Fruit fly (Drosophila melanogaster) whole organism, embryonic: ENCODE results near the gene beat-Ib.

Experiments used
- CG6813 ChIP-seq: fragments of 200-800 bp; sonication (Bioruptor generic); optimal IDR thresholded peaks from 2 replicates; lab custom pipeline; 2017; ENCODE audit warnings: missing biosample characterization, missing genetic modification characterization, mild to moderate bottlenecking, moderate library complexity, missing genetic modification reagents
- CG8478 ChIP-seq: fragments of >200 bp; optimal IDR thresholded peaks from 2 replicates; lab custom pipeline; 2018
- CG8944 ChIP-seq: fragments of 200-800 bp; sonication (Bioruptor generic); optimal IDR thresholded peaks from 3 replicates; lab custom pipeline; 2016; ENCODE audit warnings: missing biosample characterization, missing genetic modification characterization
- CG9609 ChIP-seq: fragments of 200-800 bp; sonication (Bioruptor generic); optimal IDR thresholded peaks from 3 replicates; lab custom pipeline; 2016; ENCODE audit warnings: missing biosample characterization, missing genetic modification characterization
- Dip2 ChIP-seq: fragments of 200-800 bp; sonication (Bioruptor generic); IDR thresholded peaks from 2 replicates; pipeline ENCODE4 v1.3.6; 2022; ENCODE audit warnings: missing biosample characterization, missing genetic modification characterization
- Mrtf ChIP-seq: fragments of 200-800 bp; sonication (Bioruptor generic); IDR thresholded peaks from 3 replicates; pipeline ENCODE4 v1.3.6; 2022; ENCODE audit warnings: missing biosample characterization, missing genetic modification characterization
- Oli ChIP-seq: fragments of 200-800 bp; sonication (Bioruptor generic); optimal IDR thresholded peaks from 2 replicates; lab custom pipeline; 2018; ENCODE audit warnings: missing biosample characterization, mild to moderate bottlenecking, missing genetic modification characterization, moderate library complexity
- Xrp1 ChIP-seq: fragments of 200-800 bp; sonication (Bioruptor generic); IDR thresholded peaks from 2 replicates; pipeline ENCODE4 v1.3.6; 2022; ENCODE audit warnings: missing biosample characterization, missing genetic modification characterization
- al ChIP-seq: fragments of 200-800 bp; sonication (Bioruptor generic); IDR thresholded peaks from 2 replicates; pipeline ENCODE4 v1.3.6; 2022; ENCODE audit warnings: missing biosample characterization, missing genetic modification characterization
- cad ChIP-seq: fragments of >200 bp; optimal IDR thresholded peaks from 2 replicates; lab custom pipeline; 2017; ENCODE audit warnings: missing biosample characterization, missing genetic modification characterization
- dpn ChIP-seq, 2 experiments: fragments of 200-800 bp; sonication (Bioruptor generic); optimal IDR thresholded peaks; 3 replicates each; lab custom pipeline; 2016; ENCODE audit warnings: missing biosample characterization in 2 of 2, missing genetic modification characterization in 2 of 2
- gsb-n ChIP-seq: fragments of 200-800 bp; sonication (Bioruptor generic); optimal IDR thresholded peaks from 3 replicates; lab custom pipeline; 2018; ENCODE audit warnings: missing biosample characterization, mild to moderate bottlenecking, missing genetic modification characterization
- knrl ChIP-seq: fragments of 200-800 bp; sonication (Bioruptor generic); IDR thresholded peaks from 3 replicates; pipeline ENCODE4 v1.3.6; 2022; ENCODE audit warnings: missing biosample characterization, missing genetic modification characterization; ENCODE audit not compliant: partially characterized antibody
- tna ChIP-seq: fragments of 200-800 bp; sonication (Bioruptor generic); IDR thresholded peaks from 2 replicates; pipeline ENCODE4 v1.3.6; 2022; ENCODE audit warnings: missing biosample characterization, missing genetic modification characterization; ENCODE audit not compliant: partially characterized antibody

- no peak for TF ChIP-seq al (GFP tag; lab: Robert Waterston, UW)
- no peak for TF ChIP-seq Dip2
- TF ChIP-seq dpn (GFP tag; optimal IDR thresholded peaks at IDR 0.05; lab: Kevin White, UChicago), result no peak
- TF ChIP-seq CG8944, result no peak
- no peak for TF ChIP-seq Mrtf (GFP tag; lab: Robert Waterston, UW)
- no peak for TF ChIP-seq knrl (GFP tag; lab: Robert Waterston, UW)
- TF ChIP-seq CG9609 (GFP tag; lab: Kevin White, UChicago), result no peak
- no peak for TF ChIP-seq Oli
- TF ChIP-seq cad (GFP tag; lab: Kevin White, UChicago), result no peak
- TF ChIP-seq gsb-n (tag; lab: Kevin White, UChicago), result no peak
- TF ChIP-seq CG8478, result no peak
- no peak for TF ChIP-seq Xrp1 (GFP tag; lab: Robert Waterston, UW)
- no peak for TF ChIP-seq CG6813 (GFP tag; lab: Kevin White, UChicago)
- no peak for TF ChIP-seq tna (GFP tag; lab: Robert Waterston, UW)
Observed at dm6 chr2L:15957558-15957957, 4.7 kb downstream of the beat-Ib start, which contains the start of gene CG18063.
